Worm (Caenorhabditis elegans) whole organism, L2 larva: Measurements from ENCODE around the gene F21H7.2.

Experiments
- F13H6.1 ChIP-seq: sonication (generic microtip); optimal IDR thresholded peaks from 2 replicates; lab custom pipeline; 2016; ENCODE audit warnings: missing genetic modification characterization, missing compliant biosample characterization
- Y55F3AM.14 ChIP-seq: fragments of 200-800 bp; sonication (Bioruptor generic); optimal IDR thresholded peaks from 2 replicates; lab custom pipeline; 2018; ENCODE audit warnings: mild to moderate bottlenecking, missing genetic modification characterization, missing compliant biosample characterization
- ZK546.5 ChIP-seq: sonication (generic microtip); optimal IDR thresholded peaks from 2 replicates; lab custom pipeline; 2017; ENCODE audit warnings: missing biosample characterization, missing genetic modification characterization
- alr-1 ChIP-seq: fragments of 150-350 bp; optimal IDR thresholded peaks from 2 replicates; lab custom pipeline; 2014; ENCODE audit warnings: missing biosample characterization, missing genetic modification characterization
- aly-2 ChIP-seq: fragments of 150-350 bp; optimal IDR thresholded peaks from 2 replicates; lab custom pipeline; 2014; ENCODE audit warnings: missing biosample characterization, missing genetic modification characterization
- ama-1 ChIP-seq: fragments of 150-350 bp; optimal IDR thresholded peaks from 2 replicates; lab custom pipeline; 2018; ENCODE audit warnings: inconsistent platforms
- blmp-1 ChIP-seq: sonication (generic microtip); optimal IDR thresholded peaks from 2 replicates; lab custom pipeline; 2017; ENCODE audit warnings: missing genetic modification characterization, mild to moderate bottlenecking, missing compliant biosample characterization, antibody characterized with exemption, moderate library complexity; ENCODE audit not compliant: insufficient read depth
- ceh-16 ChIP-seq: fragments of 150-350 bp; optimal IDR thresholded peaks from 2 replicates; lab custom pipeline; 2014; ENCODE audit warnings: missing biosample characterization, missing genetic modification characterization
- ceh-82 ChIP-seq: fragments of 150-350 bp; optimal IDR thresholded peaks from 2 replicates; lab custom pipeline; 2014; ENCODE audit warnings: missing biosample characterization, missing genetic modification characterization
- crh-2 ChIP-seq: sonication (generic microtip); optimal IDR thresholded peaks from 2 replicates; lab custom pipeline; 2017; ENCODE audit warnings: missing biosample characterization, missing genetic modification characterization
- elt-1 ChIP-seq: fragments of 150-350 bp; optimal IDR thresholded peaks from 2 replicates; lab custom pipeline; 2014; ENCODE audit warnings: missing biosample characterization, missing genetic modification characterization
- fos-1 ChIP-seq: fragments of 150-350 bp; optimal IDR thresholded peaks from 2 replicates; lab custom pipeline; 2014; ENCODE audit warnings: missing biosample characterization, missing genetic modification characterization
- lin-11 ChIP-seq: fragments of 150-350 bp; sonication (generic microtip); optimal IDR thresholded peaks from 2 replicates; lab custom pipeline; 2014; ENCODE audit warnings: missing biosample characterization, missing genetic modification characterization, inconsistent platforms, mixed read lengths
- lin-13 ChIP-seq: fragments of 150-350 bp; optimal IDR thresholded peaks from 2 replicates; lab custom pipeline; 2014; ENCODE audit warnings: missing biosample characterization, missing genetic modification reagents, missing genetic modification characterization
- lin-39 ChIP-seq: fragments of 150-350 bp; optimal IDR thresholded peaks from 2 replicates; lab custom pipeline; 2014; ENCODE audit warnings: missing biosample characterization, missing genetic modification reagents, missing genetic modification characterization
- lsy-2 ChIP-seq, 2 experiments: fragments of 150-350 bp in 1 of 2; sonication (generic microtip) in 1 of 2; optimal IDR thresholded peaks; 2 replicates each; lab custom pipeline; 2014 to 2017; ENCODE audit warnings: missing biosample characterization in 2 of 2, missing genetic modification characterization in 2 of 2
- mbf-1 ChIP-seq: sonication (generic microtip); optimal IDR thresholded peaks from 2 replicates; lab custom pipeline; 2017; ENCODE audit warnings: missing biosample characterization, missing genetic modification characterization
- mdl-1 ChIP-seq, 2 experiments: fragments of 150-350 bp in 1 of 2; sonication (generic microtip) in 1 of 2; optimal IDR thresholded peaks; 2 replicates each; lab custom pipeline; 2017; ENCODE audit warnings: missing biosample characterization in 2 of 2, missing genetic modification characterization in 2 of 2
- nhr-10 ChIP-seq: sonication (generic microtip); optimal IDR thresholded peaks from 2 replicates; lab custom pipeline; 2017; ENCODE audit warnings: missing biosample characterization, missing genetic modification characterization
- nhr-12 ChIP-seq: fragments of 150-350 bp; optimal IDR thresholded peaks from 2 replicates; lab custom pipeline; 2014; ENCODE audit warnings: missing biosample characterization, missing genetic modification characterization
- nhr-23 ChIP-seq: fragments of 150-350 bp; optimal IDR thresholded peaks from 2 replicates; lab custom pipeline; 2014; ENCODE audit warnings: missing biosample characterization, missing genetic modification reagents, missing genetic modification characterization
- nhr-25 ChIP-seq: fragments of 150-350 bp; sonication (generic microtip); optimal IDR thresholded peaks from 3 replicates; lab custom pipeline; 2014; ENCODE audit warnings: missing biosample characterization, missing genetic modification characterization
- nhr-6 ChIP-seq: fragments of 150-350 bp; optimal IDR thresholded peaks from 2 replicates; lab custom pipeline; 2014; ENCODE audit warnings: missing biosample characterization, missing genetic modification characterization
- peb-1 ChIP-seq: fragments of 150-350 bp; optimal IDR thresholded peaks from 2 replicates; lab custom pipeline; 2014; ENCODE audit warnings: missing biosample characterization, missing genetic modification characterization
- skn-1 ChIP-seq: sonication (generic microtip); optimal IDR thresholded peaks from 2 replicates; lab custom pipeline; 2017; ENCODE audit warnings: missing biosample characterization, missing genetic modification characterization
- sma-3 ChIP-seq: sonication (generic microtip); optimal IDR thresholded peaks from 2 replicates; lab custom pipeline; 2016; ENCODE audit warnings: missing genetic modification reagents, missing genetic modification characterization, missing compliant biosample characterization
- unc-39 ChIP-seq: fragments of 150-350 bp; optimal IDR thresholded peaks from 2 replicates; lab custom pipeline; 2014; ENCODE audit warnings: missing biosample characterization, missing genetic modification characterization
- unc-55 ChIP-seq: fragments of 150-350 bp; sonication (generic microtip); optimal IDR thresholded peaks from 3 replicates; lab custom pipeline; 2014; ENCODE audit warnings: missing biosample characterization, missing genetic modification reagents, missing genetic modification characterization
- zag-1 ChIP-seq: fragments of 150-350 bp; optimal IDR thresholded peaks from 2 replicates; lab custom pipeline; 2014; ENCODE audit warnings: missing biosample characterization, missing genetic modification characterization
- ztf-1 ChIP-seq: fragments of 200-800 bp; sonication (Bioruptor generic); conservative IDR thresholded peaks from 2 replicates; pipeline ENCODE4 v1.3.6; 2022; ENCODE audit warnings: missing genetic modification characterization, missing compliant biosample characterization
- ztf-11 ChIP-seq: sonication (generic microtip); optimal IDR thresholded peaks from 2 replicates; lab custom pipeline; 2017; ENCODE audit warnings: missing biosample characterization, missing genetic modification characterization
- ztf-4 ChIP-seq: fragments of 150-350 bp; optimal IDR thresholded peaks from 2 replicates; lab custom pipeline; 2014; ENCODE audit warnings: missing biosample characterization, missing genetic modification characterization

The F21H7.2 gene

ce11 chrV:16190485-16190884 is 39.3 kb downstream of the F21H7.2 start, which contains the start of gene srh-281:
Gene srh-281 (plus strand): TSS chrV:16190785.
- no peak for TF ChIP-seq nhr-10
- TF ChIP-seq crh-2 (tag; lab: Kevin White, UChicago): no peak
- TF ChIP-seq alr-1 (tag; lab: Kevin White, UChicago): no peak
- TF ChIP-seq lin-39 (tag; lab: Kevin White, UChicago): no peak
- TF ChIP-seq ztf-1 (GFP tag; lab: Robert Waterston, UW): no peak
- no peak for TF ChIP-seq unc-55 (GFP tag; lab: Kevin White, UChicago)
- TF ChIP-seq ama-1: no peak
- TF ChIP-seq zag-1 (tag; lab: Kevin White, UChicago): no peak
- TF ChIP-seq ceh-82: no peak
- TF ChIP-seq fos-1 (tag; lab: Kevin White, UChicago): no peak
- TF ChIP-seq unc-39 (tag; lab: Kevin White, UChicago): no peak
- TF ChIP-seq ztf-4: no peak
- TF ChIP-seq, all 48 proteins: peak for 0

ce11 chrV:16183357-16183756 is 46.4 kb downstream of the F21H7.2 start, which contains the start of gene srz-14:
Gene srz-14 (plus strand): TSS chrV:16183657.
- TF ChIP-seq blmp-1 (tag; lab: Kevin White, UChicago): no peak
- TF ChIP-seq zag-1 (tag; lab: Kevin White, UChicago): no peak
- TF ChIP-seq sma-3: no peak
- TF ChIP-seq ceh-16 (tag; lab: Kevin White, UChicago): no peak
- TF ChIP-seq lin-13: no peak
- TF ChIP-seq peb-1: no peak
- no peak for TF ChIP-seq ZK546.5
- TF ChIP-seq lsy-2 (tag; optimal IDR thresholded peaks at IDR 0.05; lab: Kevin White, UChicago): no peak
- TF ChIP-seq, all 48 proteins: peak for 0

ce11 chrV:16182918-16183317 is 46.9 kb downstream of the F21H7.2 start, which contains the start of gene srh-277:
Gene srh-277 (plus strand): TSS chrV:16183218.
- TF ChIP-seq ztf-11 (tag; lab: Kevin White, UChicago) (no peak), nhr-23 (no peak), F13H6.1 (tag; lab: Kevin White, UChicago) (no peak), nhr-25 (tag; lab: Kevin White, UChicago) (no peak), Y55F3AM.14 (no peak), lin-11 (tag; lab: Kevin White, UChicago) (no peak), blmp-1 (tag; lab: Kevin White, UChicago) (no peak), unc-39 (tag; lab: Kevin White, UChicago) (no peak), skn-1 (tag; lab: Kevin White, UChicago) (no peak), zag-1 (tag; lab: Kevin White, UChicago) (no peak), unc-55 (GFP tag; lab: Kevin White, UChicago) (no peak)

- TF ChIP-seq F13H6.1 (tag; lab: Kevin White, UChicago): no peak
- no peak for TF ChIP-seq ztf-11 (tag; lab: Kevin White, UChicago)
- TF ChIP-seq mdl-1 (tag; optimal IDR thresholded peaks at IDR 0.05; lab: Kevin White, UChicago): no peak
- TF ChIP-seq aly-2: no peak
- no peak for TF ChIP-seq lin-39 (tag; lab: Kevin White, UChicago)
- no peak for TF ChIP-seq nhr-6 (tag; lab: Kevin White, UChicago)
- TF ChIP-seq sma-3: no peak
- no peak for TF ChIP-seq nhr-12
- no peak for TF ChIP-seq elt-1 (tag; lab: Kevin White, UChicago)
Observed at ce11 chrV:16182110-16182509, 47.7 kb downstream of the F21H7.2 start, which contains the start of gene srz-13. Gene srz-13 (plus strand): TSS chrV:16182410.

ce11 chrV:16180350-16180749 is 49.4 kb downstream of the F21H7.2 start, which contains the start of gene str-106:
Gene str-106 (plus strand): TSS chrV:16180650.
- TF ChIP-seq fos-1 (tag; lab: Kevin White, UChicago) (no peak), mbf-1 (tag; lab: Kevin White, UChicago) (no peak)
- TF ChIP-seq, all 48 proteins: peak for 0
